Fruit fly (Drosophila melanogaster) whole organism, prepupa: Measurements from ENCODE around the gene Rbbp5.

Source experiments
- CG10669 ChIP-seq: fragments of 200-800 bp; sonication (Bioruptor generic); optimal IDR thresholded peaks from 3 replicates; lab custom pipeline; 2018; ENCODE audit warnings: missing biosample characterization, mild to moderate bottlenecking, missing genetic modification characterization, moderate library complexity
- CG11762 ChIP-seq: fragments of 200-800 bp; sonication (Bioruptor generic); optimal IDR thresholded peaks from 3 replicates; lab custom pipeline; 2016; ENCODE audit warnings: missing biosample characterization, missing genetic modification characterization; ENCODE audit not compliant: insufficient read depth
- CG11902 ChIP-seq: fragments of 200-800 bp; sonication (Bioruptor generic); optimal IDR thresholded peaks from 3 replicates; lab custom pipeline; 2016; ENCODE audit warnings: missing biosample characterization, missing genetic modification characterization
- CG15336 ChIP-seq: fragments of 200-800 bp; sonication (Bioruptor generic); IDR thresholded peaks from 2 replicates; pipeline ENCODE4 v1.3.6; 2022; ENCODE audit warnings: missing biosample characterization, missing genetic modification characterization
- CG1621 ChIP-seq: fragments of 200-800 bp; sonication (Bioruptor generic); optimal IDR thresholded peaks from 3 replicates; lab custom pipeline; 2018; ENCODE audit warnings: missing biosample characterization, mild to moderate bottlenecking, missing genetic modification characterization
- CG31627 ChIP-seq: fragments of 200-800 bp; sonication (Bioruptor generic); optimal IDR thresholded peaks from 3 replicates; lab custom pipeline; 2016; ENCODE audit warnings: missing biosample characterization, missing genetic modification characterization
- CG32006 ChIP-seq: fragments of 200-800 bp; sonication (Bioruptor generic); optimal IDR thresholded peaks from 3 replicates; lab custom pipeline; 2017; ENCODE audit warnings: missing biosample characterization, mild to moderate bottlenecking, missing genetic modification characterization
- CG34406 ChIP-seq: fragments of 200-800 bp; sonication (Bioruptor generic); optimal IDR thresholded peaks from 3 replicates; lab custom pipeline; 2016; ENCODE audit warnings: missing biosample characterization, missing genetic modification characterization
- CG4318 ChIP-seq: fragments of 200-800 bp; sonication (Bioruptor generic); optimal IDR thresholded peaks from 3 replicates; lab custom pipeline; 2017; ENCODE audit warnings: missing biosample characterization, mild to moderate bottlenecking, missing genetic modification characterization
- CG6792 ChIP-seq: fragments of 200-800 bp; sonication (Bioruptor generic); optimal IDR thresholded peaks from 3 replicates; lab custom pipeline; 2016; ENCODE audit warnings: missing biosample characterization, missing genetic modification characterization
- CG8119 ChIP-seq: fragments of 200-800 bp; sonication (Bioruptor generic); IDR thresholded peaks from 3 replicates; pipeline ENCODE4 v1.3.6; 2022; ENCODE audit warnings: missing biosample characterization, missing genetic modification characterization
- CG9139 ChIP-seq: fragments of 200-800 bp; sonication (Bioruptor generic); optimal IDR thresholded peaks from 3 replicates; lab custom pipeline; 2017; ENCODE audit warnings: missing biosample characterization, mild to moderate bottlenecking, missing genetic modification characterization
- Eip75B ChIP-seq: fragments of 200-800 bp; sonication (Bioruptor generic); optimal IDR thresholded peaks from 3 replicates; lab custom pipeline; 2016; ENCODE audit warnings: missing biosample characterization, missing genetic modification characterization
- Eip78C ChIP-seq: fragments of 200-800 bp; sonication (Bioruptor generic); peaks from one replicate; lab custom pipeline; 2016; ENCODE audit warnings: missing biosample characterization, missing genetic modification characterization
- Eip93F ChIP-seq: fragments of 200-800 bp; sonication (Bioruptor generic); optimal IDR thresholded peaks from 2 replicates; lab custom pipeline; 2016; ENCODE audit warnings: missing biosample characterization, mild to moderate bottlenecking, missing genetic modification characterization
- Ets96B ChIP-seq: fragments of 200-800 bp; optimal IDR thresholded peaks from 2 replicates; lab custom pipeline; 2019; ENCODE audit warnings: missing biosample characterization, mild to moderate bottlenecking, missing genetic modification characterization, moderate library complexity
- Gug ChIP-seq: fragments of 200-800 bp; sonication (Bioruptor generic); IDR thresholded peaks from 2 replicates; pipeline ENCODE4 v1.3.6; 2022; ENCODE audit warnings: missing biosample characterization, missing genetic modification characterization
- Hr38 ChIP-seq: sonication (Bioruptor generic); optimal IDR thresholded peaks from 2 replicates; lab custom pipeline; 2016; ENCODE audit warnings: missing biosample characterization, missing genetic modification characterization
- Hr4 ChIP-seq: fragments of 200-800 bp; sonication (Bioruptor generic); optimal IDR thresholded peaks from 3 replicates; lab custom pipeline; 2016; ENCODE audit warnings: missing biosample characterization, missing genetic modification characterization
- Lpt ChIP-seq: fragments of 200-800 bp; sonication (Bioruptor generic); optimal IDR thresholded peaks from 3 replicates; lab custom pipeline; 2016; ENCODE audit warnings: missing biosample characterization, missing genetic modification characterization
- Met ChIP-seq: fragments of 200-800 bp; sonication (Bioruptor generic); optimal IDR thresholded peaks from 3 replicates; lab custom pipeline; 2016; ENCODE audit warnings: missing biosample characterization, missing genetic modification characterization
- OdsH ChIP-seq: fragments of 200-800 bp; sonication (Bioruptor generic); optimal IDR thresholded peaks from 3 replicates; lab custom pipeline; 2016; ENCODE audit warnings: missing biosample characterization, missing genetic modification characterization
- Sox102F ChIP-seq: fragments of 200-800 bp; sonication (Bioruptor generic); optimal IDR thresholded peaks from 2 replicates; lab custom pipeline; 2016; ENCODE audit warnings: missing biosample characterization, mild to moderate bottlenecking, missing genetic modification characterization
- Sox14 ChIP-seq: fragments of 200-800 bp; sonication (Bioruptor generic); optimal IDR thresholded peaks from 3 replicates; lab custom pipeline; 2016; ENCODE audit warnings: missing biosample characterization, missing genetic modification characterization
- acj6 ChIP-seq: fragments of 200-800 bp; sonication (Bioruptor generic); optimal IDR thresholded peaks from 3 replicates; lab custom pipeline; 2016; ENCODE audit warnings: missing biosample characterization, missing genetic modification characterization
- cyc ChIP-seq: fragments of 200-800 bp; sonication (Bioruptor generic); optimal IDR thresholded peaks from 3 replicates; lab custom pipeline; 2016; ENCODE audit warnings: missing biosample characterization, missing genetic modification characterization
- eg ChIP-seq: fragments of 200-800 bp; sonication (Bioruptor generic); IDR thresholded peaks from 3 replicates; pipeline ENCODE4 v1.3.6; 2022; ENCODE audit warnings: missing biosample characterization, missing genetic modification characterization
- esn ChIP-seq: fragments of 200-800 bp; sonication (Bioruptor generic); optimal IDR thresholded peaks from 2 replicates; lab custom pipeline; 2016; ENCODE audit warnings: missing biosample characterization, mild to moderate bottlenecking, missing genetic modification characterization, moderate library complexity
- fd59A ChIP-seq: fragments of 200-800 bp; sonication (Bioruptor generic); optimal IDR thresholded peaks from 2 replicates; lab custom pipeline; 2017; ENCODE audit warnings: missing biosample characterization, mild to moderate bottlenecking, missing genetic modification characterization, missing genetic modification reagents
- fkh ChIP-seq: fragments of 200-800 bp; sonication (Bioruptor generic); optimal IDR thresholded peaks from 3 replicates; lab custom pipeline; 2017; ENCODE audit warnings: missing biosample characterization, mild to moderate bottlenecking, missing genetic modification characterization, moderate library complexity
- lz ChIP-seq: fragments of 200-800 bp; sonication (Bioruptor generic); optimal IDR thresholded peaks from 3 replicates; lab custom pipeline; 2016; ENCODE audit warnings: missing biosample characterization, missing genetic modification characterization
- net ChIP-seq: fragments of 200-800 bp; sonication (Bioruptor generic); optimal IDR thresholded peaks from 3 replicates; lab custom pipeline; 2016; ENCODE audit warnings: missing biosample characterization, missing genetic modification characterization
- pdm3 ChIP-seq: fragments of 200-800 bp; sonication (Bioruptor generic); optimal IDR thresholded peaks from 3 replicates; lab custom pipeline; 2016; ENCODE audit warnings: missing biosample characterization, missing genetic modification characterization
- spab ChIP-seq: fragments of 200-800 bp; sonication (Bioruptor generic); optimal IDR thresholded peaks from 2 replicates; lab custom pipeline; 2017; ENCODE audit warnings: missing biosample characterization, mild to moderate bottlenecking, missing genetic modification characterization, missing genetic modification reagents
- ss ChIP-seq, 2 experiments: fragments of 200-800 bp; sonication (Bioruptor generic); optimal IDR thresholded peaks; 2 replicates in 1 of 2; 3 replicates in 1 of 2; lab custom pipeline; 2017 to 2018; ENCODE audit warnings: mild to moderate bottlenecking in 2 of 2, missing biosample characterization in 2 of 2, missing genetic modification characterization in 2 of 2, moderate library complexity in 1 of 2
- svp ChIP-seq: fragments of 200-800 bp; sonication (Bioruptor generic); peaks from one replicate; lab custom pipeline; 2016; ENCODE audit warnings: missing biosample characterization, missing genetic modification characterization
- topi ChIP-seq: fragments of 200-800 bp; sonication (Bioruptor generic); optimal IDR thresholded peaks from 3 replicates; lab custom pipeline; 2016; ENCODE audit warnings: missing biosample characterization, missing genetic modification characterization
- vri ChIP-seq: fragments of 200-800 bp; sonication (Bioruptor generic); optimal IDR thresholded peaks from 3 replicates; lab custom pipeline; 2016; ENCODE audit warnings: missing biosample characterization, mild to moderate bottlenecking, missing genetic modification characterization

Rbbp5 gene

DNA sequence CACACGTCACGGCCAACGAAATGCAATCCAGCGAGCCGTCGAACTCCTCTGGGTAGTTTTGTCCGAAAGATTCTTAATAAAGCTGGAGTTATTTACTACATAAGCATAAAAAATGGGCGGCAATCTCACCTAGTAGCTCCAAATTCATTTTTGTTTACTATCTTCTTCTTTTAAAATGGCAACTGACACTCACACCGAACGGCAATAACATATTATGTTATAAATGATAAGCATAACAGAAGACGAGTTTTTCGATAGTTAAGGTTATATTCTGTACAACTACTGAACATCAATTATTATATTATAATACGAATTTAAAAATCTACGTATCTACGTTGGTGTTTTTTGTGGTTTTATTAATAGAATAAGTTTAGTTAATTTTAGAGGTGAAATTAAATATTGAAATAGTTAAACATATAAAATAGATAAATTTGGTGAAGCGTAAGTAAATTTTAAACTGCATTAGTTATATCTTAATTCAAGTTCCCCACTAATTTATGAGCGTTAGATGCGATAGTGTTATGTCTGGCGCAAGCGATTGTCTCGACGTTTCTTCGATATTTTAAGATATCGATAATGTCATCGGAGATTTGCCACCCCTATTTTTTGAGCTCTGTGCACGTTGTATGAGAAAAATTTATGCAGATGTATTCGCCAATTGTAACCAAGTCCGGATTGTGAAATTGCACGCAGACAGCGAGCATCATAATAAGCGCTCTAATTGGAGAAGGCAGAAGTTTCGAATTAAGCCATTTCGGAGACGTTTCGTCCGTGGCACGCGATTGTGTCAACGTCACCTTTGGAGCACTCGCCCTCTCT lies at the start of gene Rbbp5, which contains the start of gene eRF1 (continued):
- TF ChIP-seq pdm3 (GFP tag; lab: Kevin White, UChicago) (no peak), CG11762 (GFP tag; lab: Kevin White, UChicago) (peak; percentile 23), topi (GFP tag; lab: Kevin White, UChicago) (peak; percentile 58), eg (GFP tag; lab: Robert Waterston, UW) (no peak; the same call in 2 of the 3 replicates), CG15336 (GFP tag; lab: Robert Waterston, UW) (no peak; the same call in none of the 2 replicates), CG4318 (no peak), CG9139 (GFP tag; lab: Kevin White, UChicago) (peak; percentile 4), fkh (GFP tag; lab: Kevin White, UChicago) (peak; percentile 56), fd59A (GFP tag; lab: Kevin White, UChicago) (no peak), CG8119 (GFP tag; lab: Robert Waterston, UW) (no peak)

DNA sequence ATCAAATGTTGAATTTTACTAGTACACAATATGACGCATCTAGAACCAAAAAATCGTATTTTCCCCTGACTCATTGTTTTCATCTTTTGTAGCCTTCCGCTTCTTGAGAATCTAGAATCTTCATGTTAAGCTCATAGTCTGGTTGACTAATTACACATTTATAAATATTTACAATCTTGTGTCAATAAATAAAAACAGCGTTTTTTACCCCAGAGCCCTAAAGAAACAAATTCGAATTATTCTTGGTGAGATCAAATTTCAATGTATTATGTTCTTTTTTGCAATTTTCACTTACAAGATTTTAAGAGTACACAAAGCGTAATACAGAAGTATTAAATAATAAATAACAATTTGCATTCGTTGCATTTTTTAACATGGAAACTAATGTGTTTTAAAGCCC lies 48.3 kb upstream of the Rbbp5 start:
- TF ChIP-seq CG15336 (GFP tag; lab: Robert Waterston, UW) (no peak), fkh (GFP tag; lab: Kevin White, UChicago) (peak; percentile 39), lz (GFP tag; lab: Kevin White, UChicago) (no peak)

DNA sequence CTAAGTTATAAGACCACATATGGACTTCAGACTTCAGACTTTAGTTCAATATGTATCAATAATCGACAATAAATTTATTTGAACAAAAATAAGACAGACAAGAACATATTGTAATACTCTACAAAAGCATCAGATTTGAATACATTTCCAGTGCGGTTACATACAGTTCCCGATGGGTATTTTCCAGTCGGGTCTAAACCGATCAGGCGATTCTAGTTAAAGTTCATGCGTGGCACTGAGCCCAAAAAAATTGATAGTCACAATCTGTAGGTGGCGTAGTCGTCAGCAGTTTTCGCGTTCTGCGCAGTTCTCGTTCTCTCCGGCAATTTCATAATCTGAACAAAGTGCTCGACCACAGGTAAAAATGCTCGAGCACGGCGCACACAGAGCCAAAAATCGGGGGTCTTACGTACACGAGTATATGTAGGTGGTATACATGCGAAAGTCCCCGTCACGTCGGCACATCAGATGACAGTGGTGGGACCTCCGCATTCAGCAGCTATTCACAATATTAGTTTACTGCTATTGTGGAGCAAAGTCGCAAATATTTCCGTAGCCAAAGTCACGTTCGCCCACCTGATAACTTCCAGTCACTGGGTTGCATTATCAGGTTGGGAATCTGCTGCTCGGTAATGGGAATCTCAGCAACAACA lies 47.6 kb upstream of the Rbbp5 start:
- TF ChIP-seq Met: peak; percentile 39
- TF ChIP-seq CG11902: no peak
- TF ChIP-seq Ets96B: no peak
- TF ChIP-seq cyc (GFP tag; lab: Kevin White, UChicago): peak; percentile 3
- no peak for TF ChIP-seq CG1621
- TF ChIP-seq CG6792 (GFP tag; lab: Kevin White, UChicago): no peak
- TF ChIP-seq CG34406 (GFP tag; lab: Kevin White, UChicago): no peak
- peak; percentile 5 for TF ChIP-seq Eip93F (GFP tag; lab: Kevin White, UChicago)
- TF ChIP-seq svp (GFP tag; lab: Kevin White, UChicago): peak; percentile 73
- TF ChIP-seq Lpt (GFP tag; lab: Kevin White, UChicago): no peak
- no peak for TF ChIP-seq CG10669 (GFP tag; lab: Kevin White, UChicago)
- no peak for TF ChIP-seq acj6 (GFP tag; lab: Kevin White, UChicago)
- peak; percentile 91 for TF ChIP-seq vri (GFP tag; lab: Kevin White, UChicago)
- TF ChIP-seq CG11762 (GFP tag; lab: Kevin White, UChicago): no peak
- TF ChIP-seq Sox14 (GFP tag; lab: Kevin White, UChicago): peak; percentile 11
- no peak for TF ChIP-seq net (GFP tag; lab: Kevin White, UChicago)
- no peak for TF ChIP-seq CG32006 (GFP tag; lab: Kevin White, UChicago)
- no peak for TF ChIP-seq Hr4
- TF ChIP-seq lz (GFP tag; lab: Kevin White, UChicago): peak; percentile 14
- TF ChIP-seq CG31627 (GFP tag; lab: Kevin White, UChicago): no peak
- no peak for TF ChIP-seq Eip75B (GFP tag; lab: Kevin White, UChicago)
- TF ChIP-seq Sox102F (GFP tag; lab: Kevin White, UChicago): no peak
- peak; percentile 38 for TF ChIP-seq esn
- no peak for TF ChIP-seq CG8119 (GFP tag; lab: Robert Waterston, UW)
- no peak for TF ChIP-seq spab
- TF ChIP-seq Gug: no peak
- peak; percentile 66 for TF ChIP-seq Eip78C (GFP tag; lab: Kevin White, UChicago)
- TF ChIP-seq OdsH: no peak
- no peak for TF ChIP-seq ss (GFP tag; optimal IDR thresholded peaks at IDR 0.05; lab: Kevin White, UChicago)
- no peak for TF ChIP-seq Hr38 (GFP tag; lab: Kevin White, UChicago)
- TF ChIP-seq topi (GFP tag; lab: Kevin White, UChicago): peak; percentile 26
